Fruit fly (Drosophila melanogaster) whole organism, embryonic: ENCODE results near the gene Mpcp2.

ENCODE experiments used
- CG16863 ChIP-seq: fragments of 200-800 bp; sonication (Bioruptor generic); optimal IDR thresholded peaks from 3 replicates; lab custom pipeline; 2016; ENCODE audit warnings: missing biosample characterization, missing genetic modification characterization
- CG30431 ChIP-seq: fragments of 200-800 bp; sonication (Bioruptor generic); optimal IDR thresholded peaks from 2 replicates; lab custom pipeline; 2017; ENCODE audit warnings: missing biosample characterization, missing genetic modification characterization
- CG3163 ChIP-seq: fragments of 200-800 bp; sonication (Bioruptor generic); optimal IDR thresholded peaks from 3 replicates; lab custom pipeline; 2016; ENCODE audit warnings: missing biosample characterization, missing genetic modification characterization
- CG3847 ChIP-seq: fragments of 200-800 bp; sonication (Bioruptor generic); IDR thresholded peaks from 2 replicates; pipeline ENCODE4 v1.3.6; 2022; ENCODE audit warnings: missing biosample characterization, missing genetic modification characterization
- az2 ChIP-seq: fragments of 200-800 bp; sonication (Bioruptor generic); optimal IDR thresholded peaks from 3 replicates; lab custom pipeline; 2016; ENCODE audit warnings: missing biosample characterization, missing genetic modification characterization
- dpn ChIP-seq, 2 experiments: fragments of 200-800 bp; sonication (Bioruptor generic); optimal IDR thresholded peaks; 3 replicates each; lab custom pipeline; 2016; ENCODE audit warnings: missing biosample characterization in 2 of 2, missing genetic modification characterization in 2 of 2
- fd102C ChIP-seq: fragments of 200-800 bp; sonication (Bioruptor generic); optimal IDR thresholded peaks from 2 replicates; lab custom pipeline; 2018; ENCODE audit warnings: missing biosample characterization, mild to moderate bottlenecking, missing genetic modification characterization, moderate library complexity
- mld ChIP-seq: fragments of 200-800 bp; sonication (Bioruptor generic); IDR thresholded peaks from 3 replicates; pipeline ENCODE4 v1.3.6; 2022; ENCODE audit warnings: missing biosample characterization, missing genetic modification characterization; ENCODE audit not compliant: partially characterized antibody
- slou ChIP-seq: fragments of 200-800 bp; sonication (Bioruptor generic); optimal IDR thresholded peaks from 3 replicates; lab custom pipeline; 2016; ENCODE audit warnings: missing biosample characterization, missing genetic modification characterization
- sqz ChIP-seq: fragments of 200-800 bp; sonication (Bioruptor generic); optimal IDR thresholded peaks from 3 replicates; lab custom pipeline; 2018; ENCODE audit warnings: missing biosample characterization, mild to moderate bottlenecking, missing genetic modification characterization
- sr ChIP-seq: fragments of 200-800 bp; sonication (Bioruptor generic); IDR thresholded peaks from 3 replicates; pipeline ENCODE4 v1.3.6; 2022; ENCODE audit warnings: missing biosample characterization, missing genetic modification characterization
- trh ChIP-seq: fragments of 200-800 bp; sonication (Bioruptor generic); optimal IDR thresholded peaks from 2 replicates; lab custom pipeline; 2016; ENCODE audit warnings: missing biosample characterization, missing genetic modification characterization

DNA sequence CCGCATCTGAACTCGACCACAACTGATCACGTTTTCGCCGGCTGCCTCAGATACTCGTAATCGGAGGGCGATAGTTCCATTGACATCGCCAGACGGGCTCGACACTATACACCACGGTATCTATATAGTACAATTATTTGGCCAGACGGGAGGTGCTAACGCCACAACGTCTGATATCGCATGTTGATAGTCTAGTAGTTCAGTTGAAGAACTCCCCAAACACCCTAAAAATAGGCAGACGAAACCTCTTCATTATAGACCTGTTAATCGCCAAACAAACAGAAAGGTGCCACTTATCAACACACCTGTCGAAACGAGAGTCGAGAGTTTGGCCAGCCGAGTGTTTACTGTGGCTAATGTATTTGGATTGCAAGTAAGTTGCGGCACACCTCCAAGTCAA is 17.6 kb downstream of the Mpcp2 start:
- TF ChIP-seq CG3847 (peak; percentile 16; the same call in 1 of the 2 replicates), dpn (GFP tag; optimal IDR thresholded peaks at IDR 0.05; lab: Kevin White, UChicago) (no peak), CG3163 (no peak), fd102C (GFP tag; lab: Kevin White, UChicago) (no peak), CG30431 (GFP tag; lab: Kevin White, UChicago) (no peak), sqz (GFP tag; lab: Kevin White, UChicago) (peak; percentile 40), az2 (GFP tag; lab: Kevin White, UChicago) (no peak), mld (GFP tag; lab: Robert Waterston, UW) (no peak), sr (GFP tag; lab: Robert Waterston, UW) (no peak), slou (GFP tag; lab: Kevin White, UChicago) (no peak), trh (GFP tag; lab: Kevin White, UChicago) (no peak), CG16863 (GFP tag; lab: Kevin White, UChicago) (peak; percentile 15)
